Worm (Caenorhabditis elegans) whole organism, late embryonic: ENCODE results near the gene F54D12.2.

Experiments
- ceh-2 ChIP-seq: sonication (generic microtip); optimal IDR thresholded peaks from 2 replicates; lab custom pipeline; 2016; ENCODE audit warnings: missing genotype, missing genetic modification characterization, missing compliant biosample characterization
- eyg-1 ChIP-seq: sonication (generic microtip); optimal IDR thresholded peaks from 2 replicates; lab custom pipeline; 2016; ENCODE audit warnings: missing genotype, missing genetic modification characterization, missing compliant biosample characterization

DNA sequence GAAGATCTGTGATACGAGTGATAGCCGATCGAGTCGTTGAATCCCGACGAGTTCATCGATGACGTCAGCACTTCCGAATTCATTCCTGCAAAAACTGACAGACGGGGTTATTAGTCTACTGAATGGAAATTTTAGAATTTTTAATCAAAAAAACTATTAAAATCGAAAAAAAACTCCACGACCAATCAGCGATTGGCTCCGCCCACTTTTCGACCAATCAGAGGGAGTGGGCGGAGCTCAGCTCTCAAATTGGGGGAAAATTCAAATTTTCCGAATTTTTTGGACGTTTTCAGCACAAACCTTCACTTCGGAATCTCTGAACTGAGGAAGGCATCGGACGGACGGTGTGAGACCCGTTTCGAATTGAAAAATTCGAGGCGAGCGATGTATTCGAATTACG, 25.5 kb upstream of the F54D12.2 start:
- TF ChIP-seq eyg-1 (tag; lab: Kevin White, UChicago) (no peak), ceh-2 (tag; lab: Kevin White, UChicago) (no peak)
